Fruit fly (Drosophila melanogaster) whole organism, embryonic: Measurements from ENCODE around the gene CG46317.

Experiments
- Abd-B ChIP-seq: fragments of 200-800 bp; sonication (Bioruptor generic); optimal IDR thresholded peaks from 2 replicates; lab custom pipeline; 2018; ENCODE audit warnings: missing biosample characterization, mild to moderate bottlenecking, missing genetic modification characterization, moderate library complexity
- CG12104 ChIP-seq: fragments of 200-800 bp; sonication (Bioruptor generic); optimal IDR thresholded peaks from 3 replicates; lab custom pipeline; 2016; ENCODE audit warnings: missing biosample characterization, missing genetic modification characterization
- CG12659 ChIP-seq: fragments of 200-800 bp; sonication (Bioruptor generic); optimal IDR thresholded peaks from 3 replicates; lab custom pipeline; 2017; ENCODE audit warnings: mild to moderate bottlenecking, missing biosample characterization, missing genetic modification reagents, missing genetic modification characterization
- CG13287 ChIP-seq: fragments of 200-800 bp; sonication (Bioruptor generic); IDR thresholded peaks from 2 replicates; pipeline ENCODE4 v1.3.6; 2022; ENCODE audit warnings: missing biosample characterization, missing genetic modification characterization; ENCODE audit not compliant: partially characterized antibody
- CG13894 ChIP-seq: fragments of 200-800 bp; sonication (Bioruptor generic); optimal IDR thresholded peaks from 3 replicates; lab custom pipeline; 2018; ENCODE audit warnings: missing biosample characterization, mild to moderate bottlenecking, missing genetic modification characterization, moderate library complexity
- CG15479 ChIP-seq: fragments of 200-800 bp; sonication (Bioruptor generic); optimal IDR thresholded peaks from 3 replicates; lab custom pipeline; 2019; ENCODE audit warnings: missing biosample characterization, mild to moderate bottlenecking, missing genetic modification characterization, moderate library complexity
- CG18599 ChIP-seq: fragments of 200-800 bp; sonication (Bioruptor generic); optimal IDR thresholded peaks from 3 replicates; lab custom pipeline; 2017; ENCODE audit warnings: missing biosample characterization, missing genetic modification characterization, mild to moderate bottlenecking, moderate library complexity, missing genetic modification reagents
- CG18619 ChIP-seq: fragments of 200-800 bp; sonication (Bioruptor generic); optimal IDR thresholded peaks from 3 replicates; lab custom pipeline; 2017; ENCODE audit warnings: missing biosample characterization, mild to moderate bottlenecking, missing genetic modification characterization
- CG2116 ChIP-seq: fragments of 200-800 bp; sonication (Bioruptor generic); optimal IDR thresholded peaks from 3 replicates; lab custom pipeline; 2018; ENCODE audit warnings: missing biosample characterization, mild to moderate bottlenecking, missing genetic modification characterization
- CG2202 ChIP-seq: fragments of 200-800 bp; sonication (Bioruptor generic); optimal IDR thresholded peaks from 2 replicates; lab custom pipeline; 2018; ENCODE audit warnings: missing biosample characterization, mild to moderate bottlenecking, missing genetic modification characterization
- CG42726 ChIP-seq: fragments of 200-800 bp; sonication (Bioruptor generic); IDR thresholded peaks from 2 replicates; pipeline ENCODE4 v1.3.6; 2022; ENCODE audit warnings: missing biosample characterization, missing genetic modification characterization; ENCODE audit not compliant: partially characterized antibody
- CG4424 ChIP-seq: fragments of 200-800 bp; sonication (Bioruptor generic); optimal IDR thresholded peaks from 3 replicates; lab custom pipeline; 2016; ENCODE audit warnings: missing biosample characterization, missing genetic modification characterization
- CG6683 ChIP-seq: fragments of 200-800 bp; sonication (Bioruptor generic); optimal IDR thresholded peaks from 2 replicates; lab custom pipeline; 2017; ENCODE audit warnings: missing biosample characterization, mild to moderate bottlenecking, missing genetic modification characterization, missing genetic modification reagents
- CG6813 ChIP-seq: fragments of 200-800 bp; sonication (Bioruptor generic); optimal IDR thresholded peaks from 2 replicates; lab custom pipeline; 2017; ENCODE audit warnings: missing biosample characterization, missing genetic modification characterization, mild to moderate bottlenecking, moderate library complexity, missing genetic modification reagents
- CG7556 ChIP-seq: fragments of 200-800 bp; sonication (Bioruptor generic); optimal IDR thresholded peaks from 2 replicates; lab custom pipeline; 2017; ENCODE audit warnings: missing biosample characterization, mild to moderate bottlenecking, missing genetic modification characterization
- CG9215 ChIP-seq: fragments of 200-800 bp; sonication (Bioruptor generic); IDR thresholded peaks from 2 replicates; pipeline ENCODE4 v1.3.6; 2022; ENCODE audit warnings: missing biosample characterization, missing genetic modification characterization
- CG9609 ChIP-seq: fragments of 200-800 bp; sonication (Bioruptor generic); optimal IDR thresholded peaks from 3 replicates; lab custom pipeline; 2016; ENCODE audit warnings: missing biosample characterization, missing genetic modification characterization
- CG9797 ChIP-seq: fragments of 200-800 bp; sonication (Bioruptor generic); optimal IDR thresholded peaks from 3 replicates; lab custom pipeline; 2018; ENCODE audit warnings: missing biosample characterization, mild to moderate bottlenecking, missing genetic modification characterization
- H2.0 ChIP-seq: fragments of 200-800 bp; sonication (Bioruptor generic); IDR thresholded peaks from 2 replicates; pipeline ENCODE4 v1.3.6; 2022; ENCODE audit warnings: missing biosample characterization, missing genetic modification characterization
- Hmr ChIP-seq: fragments of 200-800 bp; sonication (Bioruptor generic); optimal IDR thresholded peaks from 3 replicates; lab custom pipeline; 2017; ENCODE audit warnings: mild to moderate bottlenecking, missing biosample characterization, missing genetic modification reagents, missing genetic modification characterization
- Hr39 ChIP-seq: fragments of >200 bp; optimal IDR thresholded peaks from 2 replicates; lab custom pipeline; 2017
- MBD-R2 ChIP-seq: fragments of 200-800 bp; sonication (Bioruptor generic); IDR thresholded peaks from 2 replicates; pipeline ENCODE4 v1.3.6; 2022; ENCODE audit warnings: missing biosample characterization, missing genetic modification characterization
- Myb ChIP-seq: fragments of 200-800 bp; sonication (Bioruptor generic); optimal IDR thresholded peaks from 2 replicates; lab custom pipeline; 2016; ENCODE audit warnings: missing biosample characterization, missing genetic modification characterization
- Nf-YB ChIP-seq: fragments of 200-800 bp; sonication (Bioruptor generic); optimal IDR thresholded peaks from 3 replicates; lab custom pipeline; 2019; ENCODE audit warnings: missing biosample characterization, mild to moderate bottlenecking, missing genetic modification characterization, moderate library complexity
- Ptx1 ChIP-seq: fragments of 200-800 bp; sonication (Bioruptor generic); IDR thresholded peaks from 2 replicates; pipeline ENCODE4 v1.3.6; 2022; ENCODE audit warnings: missing biosample characterization, missing genetic modification characterization
- Sry-δ ChIP-seq: fragments of 200-800 bp; sonication (Bioruptor generic); optimal IDR thresholded peaks from 2 replicates; lab custom pipeline; 2016; ENCODE audit warnings: missing biosample characterization, missing genetic modification characterization
- Ssrp ChIP-seq: fragments of 200-800 bp; sonication (Bioruptor generic); optimal IDR thresholded peaks from 2 replicates; lab custom pipeline; 2018; ENCODE audit warnings: missing biosample characterization, mild to moderate bottlenecking, missing genetic modification characterization, moderate library complexity
- TFAM ChIP-seq: fragments of 200-800 bp; sonication (Bioruptor generic); optimal IDR thresholded peaks from 2 replicates; lab custom pipeline; 2017; ENCODE audit warnings: missing biosample characterization, missing genetic modification characterization, inconsistent platforms
- Xbp1 ChIP-seq: fragments of 200-800 bp; sonication (Bioruptor generic); optimal IDR thresholded peaks from 3 replicates; lab custom pipeline; 2016; ENCODE audit warnings: missing biosample characterization, mild to moderate bottlenecking, missing genetic modification characterization
- al ChIP-seq: fragments of 200-800 bp; sonication (Bioruptor generic); IDR thresholded peaks from 2 replicates; pipeline ENCODE4 v1.3.6; 2022; ENCODE audit warnings: missing biosample characterization, missing genetic modification characterization
- bbx ChIP-seq: fragments of 200-800 bp; sonication (Bioruptor generic); IDR thresholded peaks from 2 replicates; pipeline ENCODE4 v1.3.6; 2022; ENCODE audit warnings: missing biosample characterization, missing genetic modification characterization; ENCODE audit not compliant: partially characterized antibody
- chn ChIP-seq: fragments of 200-800 bp; sonication (Bioruptor generic); optimal IDR thresholded peaks from 2 replicates; lab custom pipeline; 2016; ENCODE audit warnings: missing biosample characterization, missing genetic modification characterization
- crp ChIP-seq, 2 experiments: fragments of 200-800 bp; sonication (Bioruptor generic); optimal IDR thresholded peaks; 2 replicates in 1 of 2; 3 replicates in 1 of 2; lab custom pipeline; 2017; ENCODE audit warnings: missing biosample characterization in 2 of 2, missing genetic modification characterization in 2 of 2, mild to moderate bottlenecking in 1 of 2, moderate library complexity in 1 of 2
- da ChIP-seq: fragments of 200-800 bp; sonication (Bioruptor generic); optimal IDR thresholded peaks from 2 replicates; lab custom pipeline; 2016; ENCODE audit warnings: missing biosample characterization, missing genetic modification characterization
- dan ChIP-seq: fragments of 200-800 bp; sonication (Bioruptor generic); IDR thresholded peaks from 2 replicates; pipeline ENCODE4 v1.3.6; 2022; ENCODE audit warnings: missing biosample characterization, missing genetic modification characterization
- dysf ChIP-seq: fragments of 200-800 bp; sonication (Bioruptor generic); IDR thresholded peaks from 3 replicates; pipeline ENCODE4 v1.3.6; 2022; ENCODE audit warnings: missing biosample characterization, missing genetic modification characterization
- esg ChIP-seq: fragments of 200-800 bp; sonication (Bioruptor generic); conservative IDR thresholded peaks from 2 replicates; pipeline ENCODE4 v1.3.6; 2022; ENCODE audit warnings: missing biosample characterization, missing genetic modification characterization
- exex ChIP-seq: fragments of 200-800 bp; sonication (Bioruptor generic); optimal IDR thresholded peaks from 4 replicates; lab custom pipeline; 2018; ENCODE audit warnings: missing biosample characterization, mild to moderate bottlenecking, missing genetic modification characterization, moderate library complexity
- inv ChIP-seq: fragments of 200-800 bp; sonication (Bioruptor generic); IDR thresholded peaks from 2 replicates; pipeline ENCODE4 v1.3.6; 2022; ENCODE audit warnings: missing biosample characterization, missing genetic modification characterization; ENCODE audit not compliant: partially characterized antibody
- lola ChIP-seq, 3 experiments: fragments of >200 bp in 2 of 3; fragments of 200-800 bp in 1 of 3; sonication (Bioruptor generic) in 1 of 3; optimal IDR thresholded peaks; 2 replicates each; lab custom pipeline; 2017 to 2019; ENCODE audit warnings: missing biosample characterization in 3 of 3, missing genetic modification characterization in 3 of 3, mild to moderate bottlenecking in 1 of 3, moderate library complexity in 1 of 3
- mld ChIP-seq: fragments of 200-800 bp; sonication (Bioruptor generic); IDR thresholded peaks from 3 replicates; pipeline ENCODE4 v1.3.6; 2022; ENCODE audit warnings: missing biosample characterization, missing genetic modification characterization; ENCODE audit not compliant: partially characterized antibody
- odd ChIP-seq: fragments of 200-800 bp; sonication (Bioruptor generic); optimal IDR thresholded peaks from 2 replicates; lab custom pipeline; 2017; ENCODE audit warnings: missing biosample characterization, mild to moderate bottlenecking, missing genetic modification characterization
- pfk ChIP-seq: fragments of 200-800 bp; sonication (Bioruptor generic); optimal IDR thresholded peaks from 2 replicates; lab custom pipeline; 2018; ENCODE audit warnings: missing biosample characterization, mild to moderate bottlenecking, missing genetic modification characterization, moderate library complexity
- pnt ChIP-seq: fragments of 200-800 bp; sonication (Bioruptor generic); optimal IDR thresholded peaks from 3 replicates; lab custom pipeline; 2016; ENCODE audit warnings: missing biosample characterization, missing genetic modification characterization
- sna ChIP-seq: fragments of 200-800 bp; sonication (Bioruptor generic); IDR thresholded peaks from 2 replicates; pipeline ENCODE4 v1.3.6; 2022; ENCODE audit warnings: missing biosample characterization, missing genetic modification characterization; ENCODE audit not compliant: partially characterized antibody
- sug ChIP-seq: fragments of 200-800 bp; optimal IDR thresholded peaks from 2 replicates; lab custom pipeline; 2019; ENCODE audit warnings: missing biosample characterization, mild to moderate bottlenecking, missing genetic modification characterization, moderate library complexity
- tgo ChIP-seq: fragments of 200-800 bp; sonication (Bioruptor generic); IDR thresholded peaks from 3 replicates; pipeline ENCODE4 v1.3.6; 2022; ENCODE audit warnings: missing biosample characterization, missing genetic modification characterization
- tin ChIP-seq: fragments of 200-800 bp; sonication (Bioruptor generic); optimal IDR thresholded peaks from 3 replicates; lab custom pipeline; 2016; ENCODE audit warnings: missing biosample characterization, missing genetic modification characterization
- zen2 ChIP-seq: fragments of 200-800 bp; sonication (Bioruptor generic); IDR thresholded peaks from 3 replicates; pipeline ENCODE4 v1.3.6; 2022; ENCODE audit warnings: missing biosample characterization, missing genetic modification characterization; ENCODE audit not compliant: partially characterized antibody

Gene CG46317

dm6 chrX:14233843-14234337 is 27.1 kb upstream of the CG46317 start, which contains the start of gene CG42271 (continued):
- TF ChIP-seq exex (tag; lab: Kevin White, UChicago) (no peak), Ssrp (tag; lab: Kevin White, UChicago) (peak; percentile 40), Hmr (GFP tag; lab: Kevin White, UChicago) (no peak), bbx (GFP tag; lab: Robert Waterston, UW) (peak; percentile 87), sug (peak; percentile 63), CG12104 (GFP tag; lab: Kevin White, UChicago) (no peak), pfk (GFP tag; lab: Kevin White, UChicago) (no peak), TFAM (GFP tag; lab: Kevin White, UChicago) (no peak), CG6813 (peak; percentile 25), chn (GFP tag; lab: Kevin White, UChicago) (no peak), CG13894 (tag; lab: Kevin White, UChicago) (no peak), CG18619 (GFP tag; lab: Kevin White, UChicago) (peak; percentile 30), lola (GFP tag; optimal IDR thresholded peaks at IDR 0.05; lab: Kevin White, UChicago) (peak in 1 of 3 experiments; percentile 48), mld (peak; percentile 87), Hr39 (lab: Kevin White, UChicago) (no peak), Abd-B (peak; percentile 41), CG12659 (peak; percentile 79), CG9797 (GFP tag; lab: Kevin White, UChicago) (peak; percentile 8), tgo (GFP tag; lab: Robert Waterston, UW) (peak; percentile 17; the same call in 1 of the 3 replicates), Myb (GFP tag; lab: Kevin White, UChicago) (peak; percentile 5), Xbp1 (GFP tag; lab: Kevin White, UChicago) (peak; percentile 41), Sry-δ (GFP tag; lab: Kevin White, UChicago) (peak; percentile 74), CG9215 (GFP tag; lab: Robert Waterston, UW) (0 out of 2 replicates have a peak, but pooled peaks have one; percentile 24), CG42726 (GFP tag; lab: Robert Waterston, UW) (peak; percentile 40; the same call in 1 of the 2 replicates), esg (no peak), H2.0 (GFP tag; lab: Robert Waterston, UW) (no peak), CG18599 (GFP tag; lab: Kevin White, UChicago) (peak; percentile 42), odd (GFP tag; lab: Kevin White, UChicago) (peak; percentile 7), CG6683 (GFP tag; lab: Kevin White, UChicago) (no peak), CG15479 (GFP tag; lab: Kevin White, UChicago) (no peak), zen2 (GFP tag; lab: Robert Waterston, UW) (peak; percentile 89), CG4424 (GFP tag; lab: Kevin White, UChicago) (peak; percentile 28), CG2116 (GFP tag; lab: Kevin White, UChicago) (peak; percentile 60), CG13287 (GFP tag; lab: Robert Waterston, UW) (peak; percentile 97), Ptx1 (GFP tag; lab: Robert Waterston, UW) (peak; percentile 30; the same call in 1 of the 2 replicates), sna (GFP tag; lab: Robert Waterston, UW) (peak; percentile 95), CG7556 (GFP tag; lab: Kevin White, UChicago) (peak; percentile 24), da (GFP tag; lab: Kevin White, UChicago) (no peak), dan (no peak), MBD-R2 (GFP tag; lab: Robert Waterston, UW) (peak; percentile 47), CG9609 (GFP tag; lab: Kevin White, UChicago) (no peak), CG2202 (no peak), crp (GFP tag; optimal IDR thresholded peaks at IDR 0.05; lab: Kevin White, UChicago) (peak in 1 of 2 experiments; percentile 26), inv (GFP tag; lab: Robert Waterston, UW) (peak; percentile 95), al (GFP tag; lab: Robert Waterston, UW) (0 out of 2 replicates have a peak, but pooled peaks have one; percentile 30), dysf (GFP tag; lab: Robert Waterston, UW) (peak; percentile 31; the same call in 1 of the 3 replicates), tin (GFP tag; lab: Kevin White, UChicago) (peak; percentile 22), pnt (GFP tag; lab: Kevin White, UChicago) (no peak), Nf-YB (GFP tag; lab: Kevin White, UChicago) (peak; percentile 13)
